Worm (Caenorhabditis elegans): ENCODE results near the gene srbc-19.

Gene srbc-19

ce11 chrV:2133512-2133911, 33.1 kb downstream of the srbc-19 start (continued):
- TF ChIP-seq lin-35 (GFP tag; optimal IDR thresholded peaks at IDR 0.05): peak; percentile 26 to 48
- no peak for TF ChIP-seq nhr-84 (tag; optimal IDR thresholded peaks at IDR 0.05)
- no peak for TF ChIP-seq aly-2 (tag; optimal IDR thresholded peaks at IDR 0.05)
- no peak for TF ChIP-seq unc-130 (tag; optimal IDR thresholded peaks at IDR 0.05)
- no peak for TF ChIP-seq ces-1 (GFP tag; optimal IDR thresholded peaks at IDR 0.05)
- TF ChIP-seq sup-37 (GFP tag; optimal IDR thresholded peaks at IDR 0.05): no peak
- TF ChIP-seq fkh-8 (tag; optimal IDR thresholded peaks at IDR 0.05): peak; percentile 86
- no peak for TF ChIP-seq unc-98 (GFP tag; IDR thresholded peaks at IDR 0.05)

ce11 chrV:2132675-2133074, 33.9 kb downstream of the srbc-19 start:
- TF ChIP-seq lin-15B (tag; optimal IDR thresholded peaks at IDR 0.05): no peak
- no peak for TF ChIP-seq fos-1 (tag; optimal IDR thresholded peaks at IDR 0.05)
- TF ChIP-seq swsn-7 (tag; optimal IDR thresholded peaks at IDR 0.05): no peak
- TF ChIP-seq lin-35 (GFP tag; optimal IDR thresholded peaks at IDR 0.05): no peak
- TF ChIP-seq rnt-1 (tag; optimal IDR thresholded peaks at IDR 0.05): peak; percentile 16

- TF ChIP-seq efl-3 (GFP tag; optimal IDR thresholded peaks at IDR 0.05) (no peak), ces-1 (GFP tag; optimal IDR thresholded peaks at IDR 0.05) (no peak), ztf-11 (tag; optimal IDR thresholded peaks at IDR 0.05) (peak in 1 of 2 experiments; percentile 94), unc-98 (GFP tag; IDR thresholded peaks at IDR 0.05) (peak; percentile 82), egl-13 (tag; optimal IDR thresholded peaks at IDR 0.05) (peak; percentile 85), aly-2 (tag; optimal IDR thresholded peaks at IDR 0.05) (peak; percentile 6), lin-35 (GFP tag; optimal IDR thresholded peaks at IDR 0.05) (peak; percentile 93 to 94), dpl-1 (GFP tag; optimal IDR thresholded peaks at IDR 0.05) (peak; percentile 89 to 94 (median 92)), pqm-1 (tag; optimal IDR thresholded peaks at IDR 0.05) (no peak), unc-130 (tag; optimal IDR thresholded peaks at IDR 0.05) (no peak), jun-1 (tag; optimal IDR thresholded peaks at IDR 0.05) (no peak), mab-9 (GFP tag; IDR thresholded peaks at IDR 0.05) (peak; percentile 80), xbp-1 (tag; optimal IDR thresholded peaks at IDR 0.05) (peak; percentile 81), zag-1 (tag; optimal IDR thresholded peaks at IDR 0.05) (no peak), elt-2 (tag; optimal IDR thresholded peaks at IDR 0.05) (peak; percentile 67), unc-62 (GFP tag; optimal IDR thresholded peaks at IDR 0.05) (no peak), mep-1 (tag; optimal IDR thresholded peaks at IDR 0.05) (peak; percentile 65), isw-1 (GFP tag; IDR thresholded peaks at IDR 0.05) (peak; percentile 78), C34B4.2 (tag; optimal IDR thresholded peaks at IDR 0.05) (peak; percentile 10), ama-1 (optimal IDR thresholded peaks at IDR 0.05) (no peak), mdl-1 (tag; optimal IDR thresholded peaks at IDR 0.05) (peak in 1 of 2 experiments; percentile 6), nhr-237 (tag; optimal IDR thresholded peaks at IDR 0.05) (peak; percentile 13), nhr-76 (tag; optimal IDR thresholded peaks at IDR 0.05) (no peak), pax-3 (tag; optimal IDR thresholded peaks at IDR 0.05) (peak; percentile 89), nhr-77 (tag; optimal IDR thresholded peaks at IDR 0.05) (no peak), unc-86 (tag; optimal IDR thresholded peaks at IDR 0.05) (peak; percentile 69), nhr-85 (tag) (peak; percentile 93), nhr-19 (GFP tag; conservative IDR thresholded peaks at IDR 0.05) (peak; percentile 88), irx-1 (tag; optimal IDR thresholded peaks at IDR 0.05) (peak; percentile 96), swsn-7 (tag; optimal IDR thresholded peaks at IDR 0.05) (peak; percentile 81), zip-4 (GFP tag; optimal IDR thresholded peaks at IDR 0.05) (peak; percentile 36), lir-3 (tag; optimal IDR thresholded peaks at IDR 0.05; ENCODE audit: poor library complexity) (peak; percentile 95), rnt-1 (tag; optimal IDR thresholded peaks at IDR 0.05) (peak; percentile 97), hlh-17 (GFP tag; optimal IDR thresholded peaks at IDR 0.05; ENCODE audit: borderline replicate concordance) (no peak), unc-30 (tag; optimal IDR thresholded peaks at IDR 0.05) (no peak), aha-1 (tag; optimal IDR thresholded peaks at IDR 0.05) (no peak), ceh-8 (GFP tag; optimal IDR thresholded peaks at IDR 0.05) (peak; percentile 80), Y116A8C.19 (tag; optimal IDR thresholded peaks at IDR 0.05; ENCODE audit: borderline replicate concordance) (peak; percentile 67), ceh-88 (GFP tag; IDR thresholded peaks at IDR 0.05) (peak; percentile 46), blmp-1 (tag; optimal IDR thresholded peaks at IDR 0.05) (peak; percentile 34), tlp-1 (tag; optimal IDR thresholded peaks at IDR 0.05) (no peak), ztf-4 (tag; optimal IDR thresholded peaks at IDR 0.05) (no peak), snu-23 (GFP tag; optimal IDR thresholded peaks at IDR 0.05) (peak; percentile 81), nhr-84 (tag; optimal IDR thresholded peaks at IDR 0.05) (no peak)
These were observed 39.5 kb downstream of the srbc-19 start, which contains the start of gene ldp-1 for ce11 chrV:2126996-2127585. Gene ldp-1, plus strand, starts transcription at chrV:2127535.

All from whole organism, L1 larva.